Worm (Caenorhabditis elegans): ENCODE measurements around the gene dss-1.

The dss-1 gene

ce11 chrIII:1196192-1196591 is at the start of gene dss-1:
Gene dss-1 (minus strand): TSS chrIII:1196292.
- no peak for TF ChIP-seq lsy-2 (tag; optimal IDR thresholded peaks at IDR 0.05)
- TF ChIP-seq sem-4 (tag; optimal IDR thresholded peaks at IDR 0.05): no peak
- no peak for TF ChIP-seq nhr-10 (tag; optimal IDR thresholded peaks at IDR 0.05)
- no peak for TF ChIP-seq snpc-4 (tag; optimal IDR thresholded peaks at IDR 0.05)
- TF ChIP-seq dmd-4 (tag; optimal IDR thresholded peaks at IDR 0.05): no peak
- no peak for TF ChIP-seq sma-3 (GFP tag; optimal IDR thresholded peaks at IDR 0.05)
- no peak for TF ChIP-seq elt-3 (tag; optimal IDR thresholded peaks at IDR 0.05)
- no peak for TF ChIP-seq nhr-12 (tag; optimal IDR thresholded peaks at IDR 0.05)
- no peak for TF ChIP-seq mbf-1 (tag; optimal IDR thresholded peaks at IDR 0.05)
- no peak for TF ChIP-seq nhr-23 (tag; optimal IDR thresholded peaks at IDR 0.05)
- no peak for TF ChIP-seq ztf-11 (tag; optimal IDR thresholded peaks at IDR 0.05)
- TF ChIP-seq elt-1 (tag; optimal IDR thresholded peaks at IDR 0.05): no peak
- no peak for TF ChIP-seq nhr-129 (tag; optimal IDR thresholded peaks at IDR 0.05)
- no peak for TF ChIP-seq mab-5 (tag; optimal IDR thresholded peaks at IDR 0.05)
- TF ChIP-seq C34F6.9 (tag; optimal IDR thresholded peaks at IDR 0.05): no peak
- TF ChIP-seq unc-55 (GFP tag; optimal IDR thresholded peaks at IDR 0.05): no peak
- no peak for TF ChIP-seq egl-27 (tag; optimal IDR thresholded peaks at IDR 0.05)

ce11 chrIII:1243199-1243598 is 47.1 kb upstream of the dss-1 start, which contains the start of gene fbxa-63:
Gene fbxa-63 (plus strand): TSS chrIII:1243508.
- no peak for TF ChIP-seq blmp-1 (tag; optimal IDR thresholded peaks at IDR 0.05; ENCODE audit: insufficient read depth)
- peak; percentile 81 for TF ChIP-seq unc-55 (GFP tag; optimal IDR thresholded peaks at IDR 0.05)
- TF ChIP-seq ceh-82 (tag; optimal IDR thresholded peaks at IDR 0.05): no peak
- no peak for TF ChIP-seq nhr-6 (tag; optimal IDR thresholded peaks at IDR 0.05)
- TF ChIP-seq alr-1 (tag; optimal IDR thresholded peaks at IDR 0.05): no peak
- no peak for TF ChIP-seq F13H6.1 (tag; optimal IDR thresholded peaks at IDR 0.05)
- TF ChIP-seq nhr-23 (tag; optimal IDR thresholded peaks at IDR 0.05): no peak
- TF ChIP-seq fos-1 (tag; optimal IDR thresholded peaks at IDR 0.05): no peak
- no peak for TF ChIP-seq aly-2 (tag; optimal IDR thresholded peaks at IDR 0.05)
- TF ChIP-seq lin-39 (tag; optimal IDR thresholded peaks at IDR 0.05): no peak
- TF ChIP-seq nhr-11 (tag; optimal IDR thresholded peaks at IDR 0.05): no peak
- peak; percentile 59 for TF ChIP-seq C34F6.9 (tag; optimal IDR thresholded peaks at IDR 0.05)
- no peak for TF ChIP-seq Y55F3AM.14 (GFP tag; optimal IDR thresholded peaks at IDR 0.05)
- TF ChIP-seq unc-39 (tag; optimal IDR thresholded peaks at IDR 0.05): no peak
- no peak for TF ChIP-seq nhr-12 (tag; optimal IDR thresholded peaks at IDR 0.05)
- no peak for TF ChIP-seq ztf-1 (GFP tag; conservative IDR thresholded peaks at IDR 0.05)
- no peak for TF ChIP-seq mbf-1 (tag; optimal IDR thresholded peaks at IDR 0.05)
- TF ChIP-seq nhr-21 (tag; optimal IDR thresholded peaks at IDR 0.05): no peak
- no peak for TF ChIP-seq sma-3 (GFP tag; optimal IDR thresholded peaks at IDR 0.05)
- TF ChIP-seq mdl-1 (tag; optimal IDR thresholded peaks at IDR 0.05): no peak
- no peak for TF ChIP-seq ZK546.5 (tag; optimal IDR thresholded peaks at IDR 0.05)
- TF ChIP-seq egl-27 (tag; optimal IDR thresholded peaks at IDR 0.05): no peak
- TF ChIP-seq sma-9 (GFP tag; optimal IDR thresholded peaks at IDR 0.05): peak; percentile 33
- TF ChIP-seq sma-9 (tag; optimal IDR thresholded peaks at IDR 0.05): no peak
- TF ChIP-seq nhr-129 (tag; optimal IDR thresholded peaks at IDR 0.05): peak; percentile 99
- TF ChIP-seq elt-1 (tag; optimal IDR thresholded peaks at IDR 0.05): no peak
- TF ChIP-seq nhr-77 (tag; optimal IDR thresholded peaks at IDR 0.05): no peak
- no peak for TF ChIP-seq zag-1 (tag; optimal IDR thresholded peaks at IDR 0.05)
- TF ChIP-seq mab-5 (tag; optimal IDR thresholded peaks at IDR 0.05): no peak
- TF ChIP-seq lsy-2 (tag; optimal IDR thresholded peaks at IDR 0.05): peak; percentile 32 to 41
- no peak for TF ChIP-seq ztf-4 (tag; optimal IDR thresholded peaks at IDR 0.05)
- no peak for TF ChIP-seq dmd-4 (tag; optimal IDR thresholded peaks at IDR 0.05)
- TF ChIP-seq skn-1 (tag; optimal IDR thresholded peaks at IDR 0.05): no peak
- no peak for TF ChIP-seq elt-3 (tag; optimal IDR thresholded peaks at IDR 0.05)
- TF ChIP-seq nhr-25 (tag; optimal IDR thresholded peaks at IDR 0.05): no peak
- TF ChIP-seq crh-2 (tag; optimal IDR thresholded peaks at IDR 0.05): no peak
- TF ChIP-seq R02D3.7 (tag; optimal IDR thresholded peaks at IDR 0.05): no peak

- TF ChIP-seq sma-9 (GFP tag; optimal IDR thresholded peaks at IDR 0.05): peak; percentile 29
- no peak for TF ChIP-seq sma-9 (tag; optimal IDR thresholded peaks at IDR 0.05)
- TF ChIP-seq unc-55 (GFP tag; optimal IDR thresholded peaks at IDR 0.05): no peak
These were observed 42.6 kb upstream of the dss-1 start, which contains the start of gene fbxa-61 for ce11 chrIII:1238704-1239103. Gene fbxa-61 (plus strand): TSS chrIII:1239048.

All from whole organism, L2 larva.